Worm (Caenorhabditis elegans) whole organism, L3 larva: Measurements from ENCODE around the gene tag-278.

Experiments used
- R02D3.7 ChIP-seq: fragments of 150-350 bp; optimal IDR thresholded peaks from 2 replicates; lab custom pipeline; 2014; ENCODE audit warnings: missing biosample characterization, missing genetic modification characterization
- aly-2 ChIP-seq: fragments of 150-350 bp; optimal IDR thresholded peaks from 2 replicates; lab custom pipeline; 2014; ENCODE audit warnings: missing biosample characterization, missing genetic modification characterization
- ceh-28 ChIP-seq: fragments of 150-350 bp; optimal IDR thresholded peaks from 2 replicates; lab custom pipeline; 2014; ENCODE audit warnings: missing biosample characterization, missing genetic modification reagents, missing genetic modification characterization
- ceh-9 ChIP-seq: sonication (generic microtip); optimal IDR thresholded peaks from 2 replicates; lab custom pipeline; 2018; ENCODE audit warnings: missing biosample characterization, missing genetic modification characterization
- egl-27 ChIP-seq: sonication (generic microtip); optimal IDR thresholded peaks from 4 replicates; lab custom pipeline; 2017; ENCODE audit warnings: missing biosample characterization, missing genetic modification reagents, missing genetic modification characterization
- egl-5 ChIP-seq: fragments of 150-350 bp; optimal IDR thresholded peaks from 2 replicates; lab custom pipeline; 2017; ENCODE audit warnings: missing biosample characterization, missing genetic modification reagents, missing genetic modification characterization, inconsistent platforms
- elt-1 ChIP-seq: fragments of 150-350 bp; optimal IDR thresholded peaks from 2 replicates; lab custom pipeline; 2014; ENCODE audit warnings: missing biosample characterization, missing genetic modification characterization
- elt-2 ChIP-seq: sonication (generic microtip); optimal IDR thresholded peaks from 2 replicates; lab custom pipeline; 2016; ENCODE audit warnings: missing genetic modification reagents, mild to moderate bottlenecking, missing genetic modification characterization, missing compliant biosample characterization
- elt-3 ChIP-seq, 3 experiments: fragments of 150-350 bp in 1 of 3; sonication (generic microtip) in 2 of 3; optimal IDR thresholded peaks; 2 replicates in 2 of 3; 4 replicates in 1 of 3; lab custom pipeline; 2014 to 2017; ENCODE audit warnings: missing biosample characterization in 3 of 3, missing genetic modification characterization in 3 of 3
- eor-1 ChIP-seq, 2 experiments: fragments of 150-350 bp; optimal IDR thresholded peaks; 2 replicates each; lab custom pipeline; 2014 to 2018; ENCODE audit warnings: missing biosample characterization in 2 of 2, missing genetic modification characterization in 2 of 2
- fkh-10 ChIP-seq: sonication (generic microtip); optimal IDR thresholded peaks from 2 replicates; lab custom pipeline; 2017; ENCODE audit warnings: missing biosample characterization, missing genetic modification reagents, missing genetic modification characterization
- fkh-2 ChIP-seq: fragments of 150-350 bp; optimal IDR thresholded peaks from 2 replicates; lab custom pipeline; 2014; ENCODE audit warnings: missing biosample characterization, missing genetic modification reagents, missing genetic modification characterization
- fos-1 ChIP-seq: fragments of 150-350 bp; optimal IDR thresholded peaks from 2 replicates; lab custom pipeline; 2014; ENCODE audit warnings: missing biosample characterization, missing genetic modification characterization
- jun-1 ChIP-seq: fragments of 150-350 bp; optimal IDR thresholded peaks from 2 replicates; lab custom pipeline; 2014; ENCODE audit warnings: missing biosample characterization, missing genetic modification reagents, missing genetic modification characterization
- lsy-12 ChIP-seq: sonication (generic microtip); optimal IDR thresholded peaks from 2 replicates; lab custom pipeline; 2016; ENCODE audit warnings: mild to moderate bottlenecking, missing genetic modification characterization, missing compliant biosample characterization
- mdl-1 ChIP-seq: fragments of 150-350 bp; optimal IDR thresholded peaks from 2 replicates; lab custom pipeline; 2014; ENCODE audit warnings: missing biosample characterization, missing genetic modification characterization
- nhr-237 ChIP-seq: fragments of 150-350 bp; optimal IDR thresholded peaks from 2 replicates; lab custom pipeline; 2014; ENCODE audit warnings: missing biosample characterization, missing genetic modification characterization
- nhr-25 ChIP-seq: sonication (generic microtip); optimal IDR thresholded peaks from 2 replicates; lab custom pipeline; 2017; ENCODE audit warnings: missing biosample characterization, missing genetic modification characterization
- nhr-28 ChIP-seq: fragments of 150-350 bp; optimal IDR thresholded peaks from 2 replicates; lab custom pipeline; 2014; ENCODE audit warnings: missing biosample characterization, missing genetic modification characterization
- nhr-67 ChIP-seq: fragments of 150-350 bp; optimal IDR thresholded peaks from 2 replicates; lab custom pipeline; 2014; ENCODE audit warnings: missing biosample characterization, missing genetic modification characterization
- nhr-76 ChIP-seq: fragments of 150-350 bp; sonication (generic microtip); optimal IDR thresholded peaks from 5 replicates; lab custom pipeline; 2014; ENCODE audit warnings: missing biosample characterization, missing genetic modification characterization
- nhr-77 ChIP-seq: fragments of 150-350 bp; optimal IDR thresholded peaks from 2 replicates; lab custom pipeline; 2014; ENCODE audit warnings: missing biosample characterization, missing genetic modification characterization
- pha-4 ChIP-seq: fragments of 150-350 bp; optimal IDR thresholded peaks from 2 replicates; lab custom pipeline; 2014; ENCODE audit warnings: missing biosample characterization, missing genetic modification reagents, missing genetic modification characterization
- pqm-1 ChIP-seq: fragments of 150-350 bp; optimal IDR thresholded peaks from 2 replicates; lab custom pipeline; 2017; ENCODE audit warnings: missing biosample characterization, missing genetic modification characterization, inconsistent platforms
- sea-2 ChIP-seq: fragments of 150-350 bp; sonication (generic microtip); optimal IDR thresholded peaks from 4 replicates; lab custom pipeline; 2014; ENCODE audit warnings: missing biosample characterization, missing genetic modification reagents, missing genetic modification characterization
- skn-1 ChIP-seq: fragments of 150-350 bp; optimal IDR thresholded peaks from 2 replicates; lab custom pipeline; 2014; ENCODE audit warnings: missing biosample characterization, missing genetic modification characterization
- snpc-4 ChIP-seq: fragments of 150-350 bp; optimal IDR thresholded peaks from 2 replicates; lab custom pipeline; 2014; ENCODE audit warnings: missing biosample characterization, missing genetic modification characterization
- tbx-2 ChIP-seq: sonication (generic microtip); optimal IDR thresholded peaks from 2 replicates; lab custom pipeline; 2016; ENCODE audit warnings: mild to moderate bottlenecking, missing genetic modification characterization, missing compliant biosample characterization
- unc-39 ChIP-seq: sonication (generic microtip); optimal IDR thresholded peaks from 4 replicates; lab custom pipeline; 2017; ENCODE audit warnings: missing biosample characterization, missing genetic modification characterization
- zag-1 ChIP-seq: fragments of 150-350 bp; optimal IDR thresholded peaks from 2 replicates; lab custom pipeline; 2014; ENCODE audit warnings: missing biosample characterization, missing genetic modification characterization
- ztf-4 ChIP-seq: fragments of 150-350 bp; optimal IDR thresholded peaks from 2 replicates; lab custom pipeline; 2014; ENCODE audit warnings: missing biosample characterization, missing genetic modification characterization

The tag-278 gene

ce11 chrX:3678507-3679175 lies 10.4 kb downstream of the tag-278 start, which contains the start of gene tag-52 (continued):
- peak; percentile 41 for TF ChIP-seq pha-4 (tag; lab: Kevin White, UChicago)
- TF ChIP-seq ztf-4 (tag; lab: Kevin White, UChicago): no peak
- TF ChIP-seq, all 47 proteins: peak for 13

- TF ChIP-seq elt-2: no peak
- no peak for TF ChIP-seq zag-1
- TF ChIP-seq unc-39: no peak
- no peak for TF ChIP-seq nhr-28 (tag; lab: Kevin White, UChicago)
- TF ChIP-seq nhr-67: no peak
- TF ChIP-seq elt-3 (tag; optimal IDR thresholded peaks at IDR 0.05; lab: Kevin White, UChicago): no peak
- TF ChIP-seq snpc-4: no peak
- TF ChIP-seq egl-27 (tag; lab: Kevin White, UChicago): no peak
- TF ChIP-seq tbx-2 (tag; lab: Kevin White, UChicago): no peak
- TF ChIP-seq fos-1 (tag; lab: Kevin White, UChicago): no peak
- TF ChIP-seq nhr-76 (tag; lab: Kevin White, UChicago): no peak
- TF ChIP-seq R02D3.7: no peak
- TF ChIP-seq eor-1 (tag; optimal IDR thresholded peaks at IDR 0.05; lab: Kevin White, UChicago): no peak
- TF ChIP-seq ceh-9 (tag; lab: Kevin White, UChicago): no peak
- TF ChIP-seq sea-2: no peak
These were observed 15.4 kb downstream of the tag-278 start, which contains the start of gene ceh-63 for ce11 chrX:3673584-3674108. ceh-63 (minus strand) TSS chrX:3674058.

ce11 chrX:3671998-3672397 lies 17.0 kb downstream of the tag-278 start, which contains the start of gene C02F12.5:
C02F12.5 (minus strand) TSS chrX:3672098.
- TF ChIP-seq elt-2 (peak; percentile 33), snpc-4 (no peak), aly-2 (tag; lab: Kevin White, UChicago) (no peak)

ce11 chrX:3668842-3669241 lies 20.2 kb downstream of the tag-278 start, which contains the start of gene snet-1:
snet-1 (minus strand) TSS chrX:3668942.
- TF ChIP-seq mdl-1 (tag; lab: Kevin White, UChicago) (no peak), fos-1 (tag; lab: Kevin White, UChicago) (no peak), pha-4 (tag; lab: Kevin White, UChicago) (no peak), aly-2 (tag; lab: Kevin White, UChicago) (no peak), nhr-25 (tag; lab: Kevin White, UChicago) (no peak), ceh-28 (tag; lab: Kevin White, UChicago) (no peak), fkh-10 (no peak), nhr-67 (no peak), nhr-237 (tag; lab: Kevin White, UChicago) (no peak), fkh-2 (tag; lab: Kevin White, UChicago) (no peak), nhr-28 (tag; lab: Kevin White, UChicago) (no peak), skn-1 (no peak), pqm-1 (no peak), elt-1 (tag; lab: Kevin White, UChicago) (no peak), nhr-76 (tag; lab: Kevin White, UChicago) (no peak), nhr-77 (no peak)

- TF ChIP-seq snpc-4: no peak
- no peak for TF ChIP-seq pqm-1
- no peak for TF ChIP-seq elt-3 (tag; optimal IDR thresholded peaks at IDR 0.05; lab: Kevin White, UChicago)
- TF ChIP-seq nhr-237 (tag; lab: Kevin White, UChicago): no peak
- no peak for TF ChIP-seq lsy-12 (tag; lab: Kevin White, UChicago)
- no peak for TF ChIP-seq sea-2
- TF ChIP-seq elt-1 (tag; lab: Kevin White, UChicago): no peak
- no peak for TF ChIP-seq tbx-2 (tag; lab: Kevin White, UChicago)
- no peak for TF ChIP-seq ceh-28 (tag; lab: Kevin White, UChicago)
- TF ChIP-seq jun-1 (tag; lab: Kevin White, UChicago): no peak
- TF ChIP-seq egl-5 (tag; lab: Kevin White, UChicago): no peak
- TF ChIP-seq R02D3.7: no peak
- no peak for TF ChIP-seq ztf-4 (tag; lab: Kevin White, UChicago)
These were observed 29.8 kb downstream of the tag-278 start, which contains the start of gene R11G1.1 for ce11 chrX:3659192-3659591. R11G1.1 (plus strand) TSS chrX:3659492.
